Fruit fly (Drosophila melanogaster) whole organism, embryonic: ENCODE measurements around the gene rogdi.

Experiments used
- CG10267 ChIP-seq: fragments of 200-800 bp; sonication (Bioruptor generic); optimal IDR thresholded peaks from 2 replicates; lab custom pipeline; 2018; ENCODE audit warnings: missing biosample characterization, mild to moderate bottlenecking, missing genetic modification characterization, moderate library complexity
- CG13424 ChIP-seq: fragments of 200-800 bp; sonication (Bioruptor generic); optimal IDR thresholded peaks from 2 replicates; lab custom pipeline; 2019; ENCODE audit warnings: missing biosample characterization, mild to moderate bottlenecking, missing genetic modification characterization, moderate library complexity
- CG14014 ChIP-seq: fragments of 200-800 bp; sonication (Bioruptor generic); IDR thresholded peaks from 2 replicates; pipeline ENCODE4 v1.3.6; 2022; ENCODE audit warnings: missing biosample characterization, missing genetic modification characterization
- CG14710 ChIP-seq: fragments of 200-800 bp; sonication (Bioruptor generic); optimal IDR thresholded peaks from 3 replicates; lab custom pipeline; 2019; ENCODE audit warnings: missing biosample characterization, mild to moderate bottlenecking, missing genetic modification characterization, moderate library complexity
- CG18011 ChIP-seq: fragments of 200-800 bp; sonication (Bioruptor generic); optimal IDR thresholded peaks from 2 replicates; lab custom pipeline; 2017; ENCODE audit warnings: missing biosample characterization, missing genetic modification characterization, mild to moderate bottlenecking, moderate library complexity, missing genotype
- CG1832 ChIP-seq: fragments of 200-800 bp; sonication (Bioruptor generic); optimal IDR thresholded peaks from 2 replicates; lab custom pipeline; 2017; ENCODE audit warnings: missing biosample characterization, mild to moderate bottlenecking, missing genetic modification characterization, inconsistent platforms
- CG2129 ChIP-seq: fragments of 200-800 bp; sonication (Bioruptor generic); IDR thresholded peaks from 2 replicates; pipeline ENCODE4 v1.3.6; 2022; ENCODE audit warnings: missing biosample characterization, missing genetic modification characterization; ENCODE audit not compliant: partially characterized antibody
- CG2875 ChIP-seq: fragments of 200-800 bp; sonication (Bioruptor generic); optimal IDR thresholded peaks from 2 replicates; lab custom pipeline; 2017; ENCODE audit warnings: missing biosample characterization, mild to moderate bottlenecking, missing genetic modification characterization, missing genetic modification reagents
- CG30020 ChIP-seq: fragments of 200-800 bp; optimal IDR thresholded peaks from 2 replicates; lab custom pipeline; 2019; ENCODE audit warnings: missing biosample characterization, mild to moderate bottlenecking, missing genetic modification characterization, moderate library complexity
- CG34224 ChIP-seq: fragments of 200-800 bp; sonication (Bioruptor generic); IDR thresholded peaks from 3 replicates; pipeline ENCODE4 v1.3.6; 2022; ENCODE audit warnings: missing biosample characterization, missing genetic modification characterization; ENCODE audit not compliant: partially characterized antibody
- CG34422 ChIP-seq: fragments of 200-800 bp; sonication (Bioruptor generic); IDR thresholded peaks from 3 replicates; pipeline ENCODE4 v1.3.6; 2022; ENCODE audit warnings: missing biosample characterization, missing genetic modification characterization
- CG4617 ChIP-seq: fragments of 200-800 bp; sonication (Bioruptor generic); optimal IDR thresholded peaks from 3 replicates; lab custom pipeline; 2016; ENCODE audit warnings: missing biosample characterization, missing genetic modification characterization, borderline replicate concordance
- CG5180 ChIP-seq: fragments of 200-800 bp; sonication (Bioruptor generic); optimal IDR thresholded peaks from 3 replicates; lab custom pipeline; 2017; ENCODE audit warnings: missing biosample characterization, missing genetic modification characterization, mild to moderate bottlenecking, moderate library complexity, missing genetic modification reagents
- CG6175 ChIP-seq: fragments of 200-800 bp; sonication (Bioruptor generic); IDR thresholded peaks from 3 replicates; pipeline ENCODE4 v1.3.6; 2022; ENCODE audit warnings: missing biosample characterization, missing genetic modification characterization
- CG6654 ChIP-seq: fragments of 200-800 bp; sonication (Bioruptor generic); optimal IDR thresholded peaks from 2 replicates; lab custom pipeline; 2017; ENCODE audit warnings: missing biosample characterization, mild to moderate bottlenecking, missing genetic modification characterization
- CG7839 ChIP-seq: fragments of 200-800 bp; sonication (Bioruptor generic); optimal IDR thresholded peaks from 3 replicates; lab custom pipeline; 2018; ENCODE audit warnings: missing biosample characterization, mild to moderate bottlenecking, missing genetic modification characterization, moderate library complexity
- CG7963 ChIP-seq: fragments of 200-800 bp; sonication (Bioruptor generic); IDR thresholded peaks from 3 replicates; pipeline ENCODE4 v1.3.6; 2022; ENCODE audit warnings: missing biosample characterization, missing genetic modification characterization; ENCODE audit not compliant: partially characterized antibody
- CG8478 ChIP-seq: fragments of >200 bp; optimal IDR thresholded peaks from 2 replicates; lab custom pipeline; 2018
- CG8944 ChIP-seq: fragments of 200-800 bp; sonication (Bioruptor generic); optimal IDR thresholded peaks from 3 replicates; lab custom pipeline; 2016; ENCODE audit warnings: missing biosample characterization, missing genetic modification characterization
- CG9437 ChIP-seq: fragments of 200-800 bp; sonication (Bioruptor generic); optimal IDR thresholded peaks from 2 replicates; lab custom pipeline; 2018; ENCODE audit warnings: missing biosample characterization, mild to moderate bottlenecking, missing genetic modification characterization
- Dek ChIP-seq: fragments of 200-800 bp; sonication (Bioruptor generic); optimal IDR thresholded peaks from 3 replicates; lab custom pipeline; 2019; ENCODE audit warnings: missing biosample characterization, mild to moderate bottlenecking, missing genetic modification characterization, moderate library complexity
- HHEX ChIP-seq: fragments of 200-800 bp; sonication (Bioruptor generic); optimal IDR thresholded peaks from 3 replicates; lab custom pipeline; 2017; ENCODE audit warnings: missing biosample characterization, mild to moderate bottlenecking, missing genetic modification characterization, missing genetic modification reagents
- Hand ChIP-seq: fragments of 200-800 bp; sonication (Bioruptor generic); optimal IDR thresholded peaks from 2 replicates; lab custom pipeline; 2017; ENCODE audit warnings: mild to moderate bottlenecking, missing biosample characterization, missing genetic modification reagents, missing genetic modification characterization
- HmgZ ChIP-seq: fragments of 200-800 bp; sonication (Bioruptor generic); optimal IDR thresholded peaks from 2 replicates; lab custom pipeline; 2018; ENCODE audit warnings: missing biosample characterization, mild to moderate bottlenecking, missing genetic modification characterization
- Hr39 ChIP-seq: fragments of >200 bp; optimal IDR thresholded peaks from 2 replicates; lab custom pipeline; 2017
- Hr51 ChIP-seq, 2 experiments: fragments of 200-800 bp; sonication (Bioruptor generic); optimal IDR thresholded peaks; 2 replicates in 1 of 2; 3 replicates in 1 of 2; lab custom pipeline; 2016 to 2018; ENCODE audit warnings: missing biosample characterization in 2 of 2, missing genetic modification characterization in 2 of 2, mild to moderate bottlenecking in 1 of 2, moderate library complexity in 1 of 2
- Hr78 ChIP-seq, 2 experiments: fragments of 200-800 bp in 1 of 2; fragments of >200 bp in 1 of 2; sonication (Bioruptor generic) in 1 of 2; optimal IDR thresholded peaks; 2 replicates each; lab custom pipeline; 2017 to 2019; ENCODE audit warnings: missing biosample characterization in 2 of 2, missing genetic modification characterization in 2 of 2, mild to moderate bottlenecking in 1 of 2, moderate library complexity in 1 of 2
- Oaz ChIP-seq: fragments of 200-800 bp; sonication (Bioruptor generic); IDR thresholded peaks from 2 replicates; pipeline ENCODE4 v1.3.6; 2022; ENCODE audit warnings: missing biosample characterization, missing genetic modification characterization
- ab ChIP-seq: fragments of 200-800 bp; sonication (Bioruptor generic); optimal IDR thresholded peaks from 2 replicates; lab custom pipeline; 2016; ENCODE audit warnings: missing biosample characterization, missing genetic modification characterization
- ase ChIP-seq: fragments of 200-800 bp; sonication (Bioruptor generic); IDR thresholded peaks from 3 replicates; pipeline ENCODE4 v1.3.6; 2022; ENCODE audit warnings: missing biosample characterization, missing genetic modification characterization
- bsh ChIP-seq, 2 experiments: fragments of 200-800 bp; sonication (Bioruptor generic); optimal IDR thresholded peaks; 2 replicates each; lab custom pipeline; 2017 to 2018; ENCODE audit warnings: mild to moderate bottlenecking in 2 of 2, missing biosample characterization in 2 of 2, missing genetic modification characterization in 2 of 2, moderate library complexity in 1 of 2
- dm ChIP-seq: fragments of 200-800 bp; sonication (Bioruptor generic); optimal IDR thresholded peaks from 3 replicates; lab custom pipeline; 2016; ENCODE audit warnings: missing biosample characterization, missing genetic modification characterization
- emc ChIP-seq: fragments of 200-800 bp; sonication (Bioruptor generic); optimal IDR thresholded peaks from 2 replicates; lab custom pipeline; 2016; ENCODE audit warnings: missing biosample characterization, missing genetic modification characterization
- eve ChIP-seq, 2 experiments: fragments of >200 bp; optimal IDR thresholded peaks; 2 replicates each; lab custom pipeline; 2017; ENCODE audit warnings: missing biosample characterization in 2 of 2, missing genetic modification characterization in 2 of 2
- exex ChIP-seq: fragments of 200-800 bp; sonication (Bioruptor generic); optimal IDR thresholded peaks from 4 replicates; lab custom pipeline; 2018; ENCODE audit warnings: missing biosample characterization, mild to moderate bottlenecking, missing genetic modification characterization, moderate library complexity
- gce ChIP-seq: fragments of 200-800 bp; sonication (Bioruptor generic); IDR thresholded peaks from 3 replicates; pipeline ENCODE4 v1.3.6; 2022; ENCODE audit warnings: missing biosample characterization, missing genetic modification characterization
- gsb ChIP-seq: fragments of 200-800 bp; sonication (Bioruptor generic); IDR thresholded peaks from 2 replicates; pipeline ENCODE4 v1.3.6; 2022; ENCODE audit warnings: missing biosample characterization, missing genetic modification characterization
- jigr1 ChIP-seq: fragments of 200-800 bp; sonication (Bioruptor generic); IDR thresholded peaks from 3 replicates; pipeline ENCODE4 v1.3.6; 2022; ENCODE audit warnings: missing biosample characterization, missing genetic modification characterization
- lola ChIP-seq, 3 experiments: fragments of >200 bp in 2 of 3; fragments of 200-800 bp in 1 of 3; sonication (Bioruptor generic) in 1 of 3; optimal IDR thresholded peaks; 2 replicates each; lab custom pipeline; 2017 to 2019; ENCODE audit warnings: missing biosample characterization in 3 of 3, missing genetic modification characterization in 3 of 3, mild to moderate bottlenecking in 1 of 3, moderate library complexity in 1 of 3
- maf-S ChIP-seq: fragments of 200-800 bp; sonication (Bioruptor generic); optimal IDR thresholded peaks from 2 replicates; lab custom pipeline; 2016; ENCODE audit warnings: missing biosample characterization, missing genetic modification characterization
- pfk ChIP-seq: fragments of 200-800 bp; sonication (Bioruptor generic); optimal IDR thresholded peaks from 2 replicates; lab custom pipeline; 2018; ENCODE audit warnings: missing biosample characterization, mild to moderate bottlenecking, missing genetic modification characterization, moderate library complexity
- pnt ChIP-seq: fragments of 200-800 bp; sonication (Bioruptor generic); optimal IDR thresholded peaks from 3 replicates; lab custom pipeline; 2016; ENCODE audit warnings: missing biosample characterization, missing genetic modification characterization
- ranshi ChIP-seq: fragments of 200-800 bp; sonication (Bioruptor generic); IDR thresholded peaks from 2 replicates; pipeline ENCODE4 v1.3.6; 2022; ENCODE audit warnings: missing biosample characterization, missing genetic modification characterization
- shn ChIP-seq: fragments of 200-800 bp; sonication (Bioruptor generic); optimal IDR thresholded peaks from 3 replicates; lab custom pipeline; 2016; ENCODE audit warnings: missing biosample characterization, missing genetic modification characterization
- slp2 ChIP-seq: fragments of 200-800 bp; sonication (Bioruptor generic); optimal IDR thresholded peaks from 2 replicates; lab custom pipeline; 2016; ENCODE audit warnings: missing biosample characterization, missing genetic modification characterization
- sna ChIP-seq: fragments of 200-800 bp; sonication (Bioruptor generic); IDR thresholded peaks from 2 replicates; pipeline ENCODE4 v1.3.6; 2022; ENCODE audit warnings: missing biosample characterization, missing genetic modification characterization; ENCODE audit not compliant: partially characterized antibody
- sug ChIP-seq: fragments of 200-800 bp; optimal IDR thresholded peaks from 2 replicates; lab custom pipeline; 2019; ENCODE audit warnings: missing biosample characterization, mild to moderate bottlenecking, missing genetic modification characterization, moderate library complexity
- toy ChIP-seq: fragments of 200-800 bp; sonication (Bioruptor generic); IDR thresholded peaks from 2 replicates; pipeline ENCODE4 v1.3.6; 2022; ENCODE audit warnings: missing biosample characterization, missing genetic modification characterization
- tx ChIP-seq: fragments of 200-800 bp; sonication (Bioruptor generic); optimal IDR thresholded peaks from 2 replicates; lab custom pipeline; 2016; ENCODE audit warnings: missing biosample characterization, missing genetic modification characterization

rogdi gene

dm6 chr3L:17004218-17004759, 45.0 kb upstream of the rogdi start (continued):
- TF ChIP-seq HHEX = peak; percentile 86
- TF ChIP-seq CG30020 (tag; lab: Kevin White, UChicago) = peak; percentile 55
- TF ChIP-seq CG8478 (lab: Kevin White, UChicago) = no peak
- TF ChIP-seq CG18011 (GFP tag; lab: Kevin White, UChicago) = peak; percentile 59
- TF ChIP-seq Oaz (GFP tag; lab: Robert Waterston, UW) = peak; percentile 80
- TF ChIP-seq emc (GFP tag; lab: Kevin White, UChicago) = peak; percentile 90
- TF ChIP-seq ase = peak; percentile 74
- peak; percentile 82 to 95 for TF ChIP-seq Hr51 (GFP tag; optimal IDR thresholded peaks at IDR 0.05; lab: Kevin White, UChicago)
- TF ChIP-seq gce (GFP tag; lab: Robert Waterston, UW) = peak; percentile 60; the same call in 1 of the 3 replicates
- peak; percentile 64; the same call in 1 of the 3 replicates for TF ChIP-seq CG6175 (GFP tag; lab: Robert Waterston, UW)
- peak; percentile 59 for TF ChIP-seq sug
- TF ChIP-seq CG34422 (GFP tag; lab: Robert Waterston, UW) = peak; percentile 88
- TF ChIP-seq lola (GFP tag; optimal IDR thresholded peaks at IDR 0.05; lab: Kevin White, UChicago) = peak in 1 of 3 experiments; percentile 61
- peak in 1 of 2 experiments; percentile 78 for TF ChIP-seq eve (GFP tag; optimal IDR thresholded peaks at IDR 0.05; lab: Kevin White, UChicago)
- TF ChIP-seq CG1832 = peak; percentile 28
- peak; percentile 93 for TF ChIP-seq CG7839 (tag; lab: Kevin White, UChicago)
- TF ChIP-seq shn (GFP tag; lab: Kevin White, UChicago) = peak; percentile 92
- TF ChIP-seq CG5180 (GFP tag; lab: Kevin White, UChicago) = peak; percentile 76
- TF ChIP-seq CG8944 (GFP tag; lab: Kevin White, UChicago) = peak; percentile 86
- TF ChIP-seq maf-S (GFP tag; lab: Kevin White, UChicago) = peak; percentile 84
- peak; percentile 48 for TF ChIP-seq CG4617 (GFP tag; lab: Kevin White, UChicago)
- TF ChIP-seq CG13424 (tag; lab: Kevin White, UChicago) = peak; percentile 87
- peak; percentile 73 for TF ChIP-seq CG10267 (tag; lab: Kevin White, UChicago)
- peak; percentile 80 for TF ChIP-seq HmgZ (tag; lab: Kevin White, UChicago)
- peak; percentile 54 for TF ChIP-seq ab
- peak; percentile 88 for TF ChIP-seq Dek (tag; lab: Kevin White, UChicago)
- peak; percentile 83 for TF ChIP-seq jigr1
- no peak for TF ChIP-seq CG7963 (GFP tag; lab: Robert Waterston, UW)
- peak; percentile 79 for TF ChIP-seq gsb (GFP tag; lab: Robert Waterston, UW)
- peak; percentile 58; the same call in 1 of the 2 replicates for TF ChIP-seq toy (GFP tag; lab: Robert Waterston, UW)
- TF ChIP-seq Hr39 (lab: Kevin White, UChicago) = no peak
- peak; percentile 38 for TF ChIP-seq CG6654 (GFP tag; lab: Kevin White, UChicago)
- no peak for TF ChIP-seq sna (GFP tag; lab: Robert Waterston, UW)
- TF ChIP-seq ranshi (GFP tag; lab: Robert Waterston, UW) = peak; percentile 83
- peak; percentile 73 for TF ChIP-seq dm (GFP tag; lab: Kevin White, UChicago)
- peak; percentile 77 to 79 for TF ChIP-seq bsh (GFP tag; optimal IDR thresholded peaks at IDR 0.05; lab: Kevin White, UChicago)
- TF ChIP-seq CG34224 (GFP tag; lab: Robert Waterston, UW) = no peak
- TF ChIP-seq pfk (GFP tag; lab: Kevin White, UChicago) = no peak
- TF ChIP-seq CG14014 = peak; percentile 89
- TF ChIP-seq pnt = peak; percentile 89
- no peak for TF ChIP-seq CG2129 (GFP tag; lab: Robert Waterston, UW)
- peak; percentile 63 for TF ChIP-seq CG14710
- TF ChIP-seq slp2 = peak; percentile 83
- TF ChIP-seq exex (tag; lab: Kevin White, UChicago) = no peak
- peak; percentile 83 for TF ChIP-seq CG9437 (GFP tag; lab: Kevin White, UChicago)
- peak in 1 of 2 experiments; percentile 58 for TF ChIP-seq Hr78 (GFP tag; optimal IDR thresholded peaks at IDR 0.05; lab: Kevin White, UChicago)
- TF ChIP-seq tx (GFP tag; lab: Kevin White, UChicago) = peak; percentile 86
- TF ChIP-seq CG2875 (GFP tag; lab: Kevin White, UChicago) = peak; percentile 54
- peak; percentile 76 for TF ChIP-seq Hand
